Fruit fly (Drosophila melanogaster) whole organism, adult: ENCODE measurements around the gene CG15382.

ENCODE experiments used
- CG11617 ChIP-seq: fragments of 200-800 bp; sonication (Bioruptor generic); optimal IDR thresholded peaks from 2 replicates; lab custom pipeline; 2017; ENCODE audit warnings: mild to moderate bottlenecking, missing biosample characterization, missing genetic modification reagents, missing genetic modification characterization
- CG12768 ChIP-seq: fragments of 200-800 bp; sonication (Bioruptor generic); optimal IDR thresholded peaks from 2 replicates; lab custom pipeline; 2017; ENCODE audit warnings: missing biosample characterization, missing genetic modification characterization, mild to moderate bottlenecking, moderate library complexity, missing genetic modification reagents
- CG14711 ChIP-seq: fragments of 200-800 bp; sonication (Bioruptor generic); optimal IDR thresholded peaks from 2 replicates; lab custom pipeline; 2018; ENCODE audit warnings: missing biosample characterization, mild to moderate bottlenecking, missing genetic modification characterization, moderate library complexity
- CG1620 ChIP-seq: fragments of 200-800 bp; sonication (Bioruptor generic); optimal IDR thresholded peaks from 2 replicates; lab custom pipeline; 2016; ENCODE audit warnings: missing biosample characterization, missing genetic modification characterization
- CG33017 ChIP-seq: fragments of 200-800 bp; sonication (Bioruptor generic); optimal IDR thresholded peaks from 2 replicates; lab custom pipeline; 2018; ENCODE audit warnings: missing biosample characterization, mild to moderate bottlenecking, missing genetic modification characterization, moderate library complexity
- CG5204 ChIP-seq: fragments of 200-800 bp; sonication (Bioruptor generic); optimal IDR thresholded peaks from 2 replicates; lab custom pipeline; 2016; ENCODE audit warnings: missing biosample characterization, missing genetic modification characterization
- CG7045 ChIP-seq: fragments of 200-800 bp; sonication (Bioruptor generic); optimal IDR thresholded peaks from 2 replicates; lab custom pipeline; 2017; ENCODE audit warnings: missing biosample characterization, mild to moderate bottlenecking, missing genetic modification characterization
- CG7101 ChIP-seq: fragments of 200-800 bp; sonication (Bioruptor generic); optimal IDR thresholded peaks from 2 replicates; lab custom pipeline; 2018; ENCODE audit warnings: missing biosample characterization, mild to moderate bottlenecking, missing genetic modification characterization, moderate library complexity
- Clk ChIP-seq: fragments of 200-800 bp; sonication (Bioruptor generic); optimal IDR thresholded peaks from 2 replicates; lab custom pipeline; 2017; ENCODE audit warnings: missing biosample characterization, missing genetic modification characterization
- Crg-1 ChIP-seq: fragments of 200-800 bp; sonication (Bioruptor generic); optimal IDR thresholded peaks from 2 replicates; lab custom pipeline; 2016; ENCODE audit warnings: missing biosample characterization, missing genetic modification characterization
- Hr96 ChIP-seq: fragments of 200-800 bp; sonication (Bioruptor generic); optimal IDR thresholded peaks from 2 replicates; lab custom pipeline; 2016; ENCODE audit warnings: missing biosample characterization, missing genetic modification characterization
- Mnt ChIP-seq: fragments of 200-800 bp; sonication (Bioruptor generic); optimal IDR thresholded peaks from 2 replicates; lab custom pipeline; 2016; ENCODE audit warnings: missing biosample characterization, mild to moderate bottlenecking, missing genetic modification characterization
- bab1 ChIP-seq: fragments of 200-800 bp; sonication (Bioruptor generic); optimal IDR thresholded peaks from 3 replicates; lab custom pipeline; 2019; ENCODE audit warnings: missing biosample characterization, mild to moderate bottlenecking, missing genetic modification characterization, moderate library complexity
- cic ChIP-seq: fragments of 200-800 bp; sonication (Bioruptor generic); optimal IDR thresholded peaks from 2 replicates; lab custom pipeline; 2017; ENCODE audit warnings: missing biosample characterization, mild to moderate bottlenecking, missing genetic modification characterization, moderate library complexity
- cnc ChIP-seq, 2 experiments: fragments of >200 bp; optimal IDR thresholded peaks; 2 replicates each; lab custom pipeline; 2017
- kay ChIP-seq: fragments of 200-800 bp; sonication (Bioruptor generic); peaks from one replicate; lab custom pipeline; 2016; ENCODE audit warnings: missing biosample characterization, missing genetic modification characterization, borderline replicate concordance
- ovo ChIP-seq: fragments of 200-800 bp; sonication (Bioruptor generic); optimal IDR thresholded peaks from 2 replicates; lab custom pipeline; 2016; ENCODE audit warnings: missing biosample characterization, missing genetic modification characterization
- pad ChIP-seq: fragments of 200-800 bp; sonication (Bioruptor generic); optimal IDR thresholded peaks from 3 replicates; lab custom pipeline; 2017; ENCODE audit warnings: missing biosample characterization, missing genetic modification characterization, mild to moderate bottlenecking, moderate library complexity, missing genetic modification reagents
- tj ChIP-seq: fragments of 200-800 bp; sonication (Bioruptor generic); optimal IDR thresholded peaks from 3 replicates; lab custom pipeline; 2017; ENCODE audit warnings: missing biosample characterization, mild to moderate bottlenecking, missing genetic modification characterization, moderate library complexity
- toe ChIP-seq: fragments of 200-800 bp; sonication (Bioruptor generic); optimal IDR thresholded peaks from 2 replicates; lab custom pipeline; 2016; ENCODE audit warnings: missing biosample characterization, missing genetic modification characterization

CG15382 gene

DNA sequence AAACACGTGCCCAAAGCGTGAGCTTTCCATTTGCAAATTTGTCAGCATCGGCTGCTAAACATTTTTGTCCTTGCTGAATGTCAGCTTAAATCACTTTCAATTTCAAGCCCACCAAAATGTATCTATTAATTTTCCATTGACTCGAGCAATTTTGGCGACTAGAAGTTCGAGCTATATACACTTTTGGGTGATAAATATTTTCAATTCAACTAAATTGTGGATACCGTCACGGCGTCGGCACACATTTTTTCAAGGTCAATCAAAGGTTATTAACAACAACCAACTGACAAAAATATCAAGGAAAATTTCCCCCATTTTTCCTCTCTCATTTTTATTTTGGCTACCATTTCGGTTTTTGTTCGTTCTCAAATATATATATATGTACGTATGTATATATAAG, 23.3 kb upstream of the CG15382 start:
- no peak for TF ChIP-seq Crg-1 (GFP tag; lab: Kevin White, UChicago)
- no peak for TF ChIP-seq CG14711 (tag; lab: Kevin White, UChicago)
- peak; percentile 85 for TF ChIP-seq kay (GFP tag; lab: Kevin White, UChicago)

DNA sequence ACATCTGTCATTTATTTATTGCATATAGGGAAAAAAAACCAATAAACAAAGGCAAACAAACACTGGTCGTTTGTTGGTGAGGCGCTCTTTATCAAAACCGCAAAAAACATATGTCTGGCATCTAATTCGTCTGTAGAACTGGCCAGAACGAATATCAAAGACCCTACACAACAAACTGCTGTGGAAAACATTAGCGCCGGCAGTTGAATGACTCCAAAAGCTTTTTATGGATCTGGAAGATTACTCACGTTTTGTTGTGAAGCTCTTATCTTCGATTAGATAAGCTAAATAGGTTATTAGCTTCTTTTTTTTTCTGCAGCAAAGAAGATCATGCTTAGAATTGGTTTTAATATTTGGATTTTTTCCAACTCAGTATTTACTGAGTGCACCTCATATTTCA, 22.5 kb upstream of the CG15382 start:
- TF ChIP-seq CG7101 (tag; lab: Kevin White, UChicago), result peak; percentile 16
- TF ChIP-seq CG14711 (tag; lab: Kevin White, UChicago), result peak; percentile 7
- peak; percentile 10 for TF ChIP-seq Crg-1 (GFP tag; lab: Kevin White, UChicago)
- peak; percentile 15 for TF ChIP-seq bab1
- TF ChIP-seq ovo (GFP tag; lab: Kevin White, UChicago), result no peak
- no peak for TF ChIP-seq CG5204 (GFP tag; lab: Kevin White, UChicago)
- TF ChIP-seq CG33017 (tag; lab: Kevin White, UChicago), result peak; percentile 21
- no peak for TF ChIP-seq kay (GFP tag; lab: Kevin White, UChicago)

DNA sequence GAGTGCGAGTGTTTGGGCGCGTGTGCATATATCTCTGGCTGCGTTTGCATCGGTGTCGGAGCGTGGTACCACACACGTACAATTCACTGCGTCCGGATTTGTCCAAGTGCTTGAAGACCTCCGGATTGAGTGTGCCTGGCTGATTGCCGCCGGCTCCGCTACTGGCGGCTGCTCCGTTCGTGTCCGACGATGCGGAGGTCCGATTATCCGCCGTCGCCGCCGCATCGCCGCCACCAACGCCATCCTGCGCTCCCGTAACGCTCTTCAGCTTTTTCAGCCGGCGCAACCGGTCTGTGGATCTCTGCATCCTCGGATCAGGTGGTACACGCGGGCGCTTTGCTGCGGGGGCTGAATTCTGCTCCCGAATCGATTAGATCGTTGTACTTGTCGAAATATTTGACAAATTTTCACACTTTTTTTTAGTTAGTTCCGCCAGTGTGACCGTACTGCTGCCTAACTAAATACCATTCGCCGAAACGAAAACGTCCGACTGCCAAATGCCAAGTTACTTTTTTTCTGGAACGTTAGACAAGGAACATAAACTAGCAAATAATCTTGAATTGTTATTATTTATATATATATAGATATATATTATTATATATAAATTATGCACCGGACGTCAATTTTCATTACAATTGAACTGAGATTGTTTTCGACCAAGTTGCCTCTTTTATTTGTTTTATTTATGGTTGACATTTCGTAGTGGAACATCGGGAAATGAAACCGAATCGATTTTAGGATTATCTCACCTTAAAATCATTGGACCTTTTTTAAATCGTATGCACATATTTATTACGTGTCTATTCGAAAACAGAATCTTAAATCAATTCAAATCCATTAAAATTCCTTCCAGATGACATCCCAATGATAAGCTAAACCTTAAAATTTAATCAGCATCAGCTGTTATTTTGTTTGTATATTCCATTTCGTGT, 10.6 kb upstream of the CG15382 start, which contains the start of gene tho2:
tho2 (minus strand) TSS at position 463 of the 932 bp plus-strand sequence.
- TF ChIP-seq Crg-1 (GFP tag; lab: Kevin White, UChicago) (no peak), CG7101 (tag; lab: Kevin White, UChicago) (no peak), CG7045 (no peak), CG12768 (GFP tag; lab: Kevin White, UChicago) (no peak), Hr96 (GFP tag; lab: Kevin White, UChicago) (no peak), pad (GFP tag; lab: Kevin White, UChicago) (no peak), Clk (no peak), bab1 (no peak), tj (GFP tag; lab: Kevin White, UChicago) (no peak), kay (GFP tag; lab: Kevin White, UChicago) (no peak), CG5204 (GFP tag; lab: Kevin White, UChicago) (no peak), Mnt (GFP tag; lab: Kevin White, UChicago) (no peak), cnc (optimal IDR thresholded peaks at IDR 0.05; lab: Kevin White, UChicago) (no peak)

DNA sequence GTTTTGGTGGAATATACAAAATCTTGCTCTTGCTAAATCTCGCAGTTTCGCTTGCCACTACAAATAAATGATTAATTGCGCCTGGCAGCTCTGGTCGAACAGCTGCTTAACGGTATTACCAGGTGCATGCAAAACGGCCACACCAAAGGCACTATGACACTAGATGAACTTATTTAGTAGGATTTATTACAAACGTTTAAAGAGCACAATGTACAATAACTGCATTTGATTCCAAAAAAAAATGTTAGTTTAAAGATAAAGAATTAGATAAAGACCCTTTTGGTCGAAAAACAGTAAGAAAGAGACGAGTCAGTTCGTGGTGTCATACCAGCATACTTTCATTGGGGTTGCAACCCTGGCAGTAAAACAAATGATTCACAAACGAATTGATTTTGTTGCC, 8.3 kb upstream of the CG15382 start, which contains the start of the genes CG11723 and Tbcd:
CG11723 (minus strand) TSS at position 68 of the 400 bp plus-strand sequence.
Tbcd (plus strand) TSS at position 311 of the 400 bp plus-strand sequence.
- TF ChIP-seq ovo (GFP tag; lab: Kevin White, UChicago) (peak; percentile 86), Crg-1 (GFP tag; lab: Kevin White, UChicago) (peak; percentile 90), CG11617 (peak; percentile 91), CG7045 (peak; percentile 92), cic (GFP tag; lab: Kevin White, UChicago) (peak; percentile 55), cnc (optimal IDR thresholded peaks at IDR 0.05; lab: Kevin White, UChicago) (no peak), kay (GFP tag; lab: Kevin White, UChicago) (no peak), pad (GFP tag; lab: Kevin White, UChicago) (peak; percentile 70), tj (GFP tag; lab: Kevin White, UChicago) (peak; percentile 75), bab1 (peak; percentile 97), CG33017 (tag; lab: Kevin White, UChicago) (peak; percentile 90), Hr96 (GFP tag; lab: Kevin White, UChicago) (no peak), CG1620 (GFP tag; lab: Kevin White, UChicago) (peak; percentile 92), CG7101 (tag; lab: Kevin White, UChicago) (peak; percentile 93), Clk (peak; percentile 67), toe (GFP tag; lab: Kevin White, UChicago) (no peak), CG12768 (GFP tag; lab: Kevin White, UChicago) (peak; percentile 87), CG5204 (GFP tag; lab: Kevin White, UChicago) (no peak), CG14711 (tag; lab: Kevin White, UChicago) (peak; percentile 99), Mnt (GFP tag; lab: Kevin White, UChicago) (peak; percentile 79)

DNA sequence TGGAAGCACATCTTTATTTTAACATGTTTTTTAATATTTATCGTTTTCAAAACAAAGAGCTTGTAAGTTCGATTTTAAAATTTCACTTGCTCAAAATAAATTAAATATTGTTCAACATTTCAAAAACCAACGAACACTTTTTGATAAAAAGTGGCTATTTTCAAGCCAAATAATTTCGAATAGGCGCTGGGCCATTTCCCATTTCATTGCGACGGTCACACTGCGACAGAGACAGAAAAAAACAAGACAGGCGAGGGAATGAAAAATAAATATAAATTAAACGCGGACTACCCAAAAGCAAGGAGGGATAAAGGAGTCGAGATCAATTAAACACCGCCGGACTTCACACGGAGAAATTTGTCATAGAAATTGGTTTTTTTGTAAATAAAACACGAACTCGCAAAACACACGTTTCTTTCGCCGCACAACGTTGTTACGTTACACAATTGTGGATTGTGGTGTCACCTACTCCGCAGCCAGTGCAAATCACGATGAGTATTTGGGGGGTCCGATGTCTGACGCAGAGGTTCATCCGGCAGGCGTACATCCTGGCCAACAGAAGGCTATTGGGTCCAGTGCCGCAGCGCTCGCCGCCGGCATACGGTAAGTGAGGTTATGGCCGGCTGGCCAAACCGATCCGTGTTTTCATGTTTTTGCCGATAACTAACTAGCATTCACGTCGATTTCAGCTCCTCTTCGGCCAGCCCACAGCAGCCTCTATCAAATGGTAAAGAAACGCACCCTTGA, 3.8 kb upstream of the CG15382 start, which contains the start of gene AIF:
AIF (plus strand) TSS at position 211 of the 747 bp plus-strand sequence.
- peak; percentile 55 for TF ChIP-seq Mnt (GFP tag; lab: Kevin White, UChicago)
- no peak for TF ChIP-seq kay (GFP tag; lab: Kevin White, UChicago)
- TF ChIP-seq CG11617, result peak; percentile 45
- TF ChIP-seq cic (GFP tag; lab: Kevin White, UChicago), result no peak
- no peak for TF ChIP-seq ovo (GFP tag; lab: Kevin White, UChicago)
- TF ChIP-seq cnc (optimal IDR thresholded peaks at IDR 0.05; lab: Kevin White, UChicago), result no peak
- TF ChIP-seq toe (GFP tag; lab: Kevin White, UChicago), result no peak
- no peak for TF ChIP-seq pad (GFP tag; lab: Kevin White, UChicago)
- no peak for TF ChIP-seq Clk
- TF ChIP-seq CG1620 (GFP tag; lab: Kevin White, UChicago), result no peak
- TF ChIP-seq bab1, result no peak
- no peak for TF ChIP-seq CG7045
- TF ChIP-seq tj (GFP tag; lab: Kevin White, UChicago), result no peak
- peak; percentile 21 for TF ChIP-seq CG7101 (tag; lab: Kevin White, UChicago)
- TF ChIP-seq Crg-1 (GFP tag; lab: Kevin White, UChicago), result no peak
- no peak for TF ChIP-seq CG14711 (tag; lab: Kevin White, UChicago)
- no peak for TF ChIP-seq CG12768 (GFP tag; lab: Kevin White, UChicago)
- TF ChIP-seq CG33017 (tag; lab: Kevin White, UChicago), result no peak
- TF ChIP-seq Hr96 (GFP tag; lab: Kevin White, UChicago), result no peak
- no peak for TF ChIP-seq CG5204 (GFP tag; lab: Kevin White, UChicago)
